Worm (Caenorhabditis elegans) whole organism, mixed stage, embryonic: ENCODE measurements around the gene F36G3.3.

Source experiments
- nhr-76 ChIP-seq: sonication (generic microtip); optimal IDR thresholded peaks from 2 replicates; lab custom pipeline; 2017; ENCODE audit warnings: missing biosample characterization, missing genetic modification characterization
- pha-4 ChIP-seq: fragments of 150-350 bp; optimal IDR thresholded peaks from 2 replicates; lab custom pipeline; 2018; ENCODE audit warnings: missing biosample characterization, missing genetic modification reagents, missing genetic modification characterization
- ztf-11 ChIP-seq: fragments of 150-350 bp; optimal IDR thresholded peaks from 2 replicates; lab custom pipeline; 2014; ENCODE audit warnings: missing biosample characterization, missing genetic modification characterization

ce11 chrX:9843568-9843967 lies 44.9 kb downstream of the F36G3.3 start:
- TF ChIP-seq pha-4 (tag; lab: Kevin White, UChicago): no peak
- TF ChIP-seq nhr-76: no peak
- TF ChIP-seq ztf-11 (tag; lab: Kevin White, UChicago): no peak
